Fruit fly (Drosophila melanogaster): ENCODE measurements around the gene TotM.

TotM gene

DNA sequence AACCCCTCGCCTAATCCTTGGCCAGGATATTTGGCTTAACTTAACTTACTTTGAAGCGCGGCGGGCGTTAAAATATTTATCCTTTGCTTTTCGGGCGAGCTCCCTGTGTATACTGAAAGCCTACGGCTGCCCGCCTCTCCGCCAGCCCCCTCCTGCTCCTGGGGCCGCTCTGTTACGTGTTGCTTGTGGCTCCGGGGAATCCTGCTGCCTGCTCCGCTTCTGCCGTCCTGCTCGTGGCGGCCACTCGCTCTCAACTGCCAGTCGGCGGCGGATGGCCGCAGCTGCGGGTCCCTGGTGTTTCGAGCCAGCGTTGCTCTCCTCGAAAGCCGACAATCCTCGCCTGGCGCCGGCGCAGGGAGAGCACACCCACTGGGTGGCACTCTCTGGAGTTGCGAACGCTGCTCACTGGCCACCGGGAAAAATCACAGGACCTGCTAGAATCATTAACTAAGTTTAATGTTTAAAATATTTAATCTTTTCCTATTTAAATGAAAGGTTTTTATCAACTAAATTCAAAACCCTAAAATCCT, 15.0 kb upstream of the TotM start, which contains the start of gene CG14024:
Gene CG14024 (minus strand): TSS at position 266 of the 530 bp plus-strand sequence.
- TF ChIP-seq CG14711 (tag; optimal IDR thresholded peaks at IDR 0.05) (no peak), bab1 (GFP tag; optimal IDR thresholded peaks at IDR 0.05) (no peak), Crg-1 (GFP tag; optimal IDR thresholded peaks at IDR 0.05) (no peak), ovo (GFP tag; optimal IDR thresholded peaks at IDR 0.05) (no peak), Mnt (GFP tag; optimal IDR thresholded peaks at IDR 0.05) (no peak)

DNA sequence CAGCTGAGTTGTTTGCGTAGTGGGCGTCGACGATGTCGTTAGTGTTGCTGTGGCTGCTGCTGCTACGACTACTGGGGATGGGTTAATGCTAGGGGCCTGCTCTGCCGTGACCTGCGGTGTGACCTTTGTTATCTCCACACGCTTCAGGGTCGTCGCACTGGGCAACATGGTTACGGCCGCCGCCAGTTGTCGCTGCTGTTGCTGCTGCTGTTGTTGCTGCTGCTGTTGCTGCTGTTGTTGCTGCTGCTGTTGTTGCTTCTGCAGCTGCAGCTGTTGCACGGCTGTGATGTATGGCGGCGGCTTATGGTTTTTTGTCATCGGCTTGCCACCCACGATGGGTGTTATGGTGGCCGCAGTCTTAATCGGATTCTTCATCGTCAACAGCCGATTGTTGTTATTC, 9.6 kb upstream of the TotM start:
- TF ChIP-seq CG1620 (GFP tag; optimal IDR thresholded peaks at IDR 0.05): no peak
- no peak for TF ChIP-seq CG11617 (GFP tag; optimal IDR thresholded peaks at IDR 0.05)
- no peak for TF ChIP-seq cnc (optimal IDR thresholded peaks at IDR 0.05)
- TF ChIP-seq Clk (GFP tag; optimal IDR thresholded peaks at IDR 0.05): no peak
- TF ChIP-seq bab1 (GFP tag; optimal IDR thresholded peaks at IDR 0.05): no peak
- TF ChIP-seq CG12768 (GFP tag; optimal IDR thresholded peaks at IDR 0.05): no peak
- no peak for TF ChIP-seq cic (GFP tag; optimal IDR thresholded peaks at IDR 0.05)
- TF ChIP-seq Mnt (GFP tag; optimal IDR thresholded peaks at IDR 0.05): no peak
- no peak for TF ChIP-seq CG5204 (GFP tag; optimal IDR thresholded peaks at IDR 0.05)
- no peak for TF ChIP-seq Hr96 (GFP tag; optimal IDR thresholded peaks at IDR 0.05)
- no peak for TF ChIP-seq CG7101 (tag; optimal IDR thresholded peaks at IDR 0.05)
- no peak for TF ChIP-seq kay (GFP tag; ENCODE audit: borderline replicate concordance)
- TF ChIP-seq tj (GFP tag; optimal IDR thresholded peaks at IDR 0.05): no peak
- no peak for TF ChIP-seq toe (GFP tag; optimal IDR thresholded peaks at IDR 0.05)
- TF ChIP-seq CG14711 (tag; optimal IDR thresholded peaks at IDR 0.05): no peak
- no peak for TF ChIP-seq pad (GFP tag; optimal IDR thresholded peaks at IDR 0.05)
- no peak for TF ChIP-seq CG33017 (tag; optimal IDR thresholded peaks at IDR 0.05)
- no peak for TF ChIP-seq CG7045 (GFP tag; optimal IDR thresholded peaks at IDR 0.05)
- TF ChIP-seq ovo (GFP tag; optimal IDR thresholded peaks at IDR 0.05): no peak
- TF ChIP-seq Crg-1 (GFP tag; optimal IDR thresholded peaks at IDR 0.05): no peak

DNA sequence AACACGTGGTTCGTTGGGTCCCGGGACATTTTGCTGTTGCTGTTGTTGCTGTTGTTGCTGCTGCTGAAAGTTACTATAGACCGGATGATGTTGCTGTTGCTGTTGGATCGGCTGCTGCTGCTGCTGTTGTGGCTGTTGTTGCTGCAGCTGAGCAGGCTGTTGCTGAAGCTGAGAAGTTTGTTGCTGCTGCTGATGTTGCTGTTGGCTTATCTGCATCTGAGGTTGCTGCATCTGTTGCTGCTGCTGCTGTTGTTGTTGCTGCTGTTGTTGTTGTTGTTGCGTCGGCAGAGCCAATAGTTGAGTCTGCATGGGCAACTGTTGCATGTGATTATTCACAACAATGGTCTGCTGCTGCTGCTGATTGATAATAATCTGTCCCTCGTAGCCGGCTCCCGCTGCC, 8.6 kb upstream of the TotM start:
- TF ChIP-seq Hr96 (GFP tag; optimal IDR thresholded peaks at IDR 0.05) (no peak), CG12768 (GFP tag; optimal IDR thresholded peaks at IDR 0.05) (no peak), CG7101 (tag; optimal IDR thresholded peaks at IDR 0.05) (no peak), kay (GFP tag; ENCODE audit: borderline replicate concordance) (no peak), CG5204 (GFP tag; optimal IDR thresholded peaks at IDR 0.05) (no peak), pad (GFP tag; optimal IDR thresholded peaks at IDR 0.05) (no peak), cnc (optimal IDR thresholded peaks at IDR 0.05) (no peak), CG7045 (GFP tag; optimal IDR thresholded peaks at IDR 0.05) (no peak)

DNA sequence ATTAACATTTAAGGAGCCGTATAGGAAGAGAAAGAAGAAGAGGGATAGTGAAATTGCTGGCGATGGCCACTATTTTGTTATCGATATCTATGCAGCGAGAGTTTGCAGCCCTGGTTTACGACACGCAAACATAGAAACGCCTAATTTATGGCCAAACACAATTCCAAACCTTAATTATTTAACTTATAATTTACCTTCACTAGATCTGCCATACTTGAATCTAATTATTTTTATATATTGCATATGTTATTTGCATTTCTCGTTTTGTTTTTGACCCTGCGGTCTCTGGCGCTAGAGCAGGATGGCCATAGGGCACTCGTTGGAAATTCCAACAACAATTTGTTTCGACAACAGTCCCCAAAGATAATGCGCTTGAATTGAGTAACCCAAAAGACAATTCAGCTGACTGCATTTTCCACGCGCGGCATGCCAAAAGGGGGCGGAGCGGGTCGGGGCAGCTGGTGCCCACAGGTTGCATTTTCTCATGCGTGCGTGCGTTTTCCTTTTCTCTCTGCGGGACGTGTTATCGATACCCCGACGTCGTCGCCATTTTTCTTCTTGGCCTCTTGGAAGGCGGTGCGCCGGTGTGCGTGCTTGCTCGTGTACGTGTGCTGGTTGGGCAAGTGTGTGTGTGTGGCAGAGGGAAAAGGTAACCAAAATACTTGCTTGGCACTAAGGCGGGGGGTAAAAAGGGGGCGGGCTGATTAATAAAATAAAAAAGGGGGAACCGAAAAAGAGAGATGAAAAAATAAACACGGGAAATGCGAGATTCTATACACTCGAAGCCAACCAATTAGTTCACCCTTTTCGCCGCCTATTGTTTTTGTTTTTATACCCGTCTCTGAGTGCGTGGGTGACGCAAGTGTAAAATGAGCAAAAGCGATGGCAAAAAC, 4.5 kb upstream of the TotM start:
- TF ChIP-seq Clk (GFP tag; optimal IDR thresholded peaks at IDR 0.05) (peak; percentile 8), cic (GFP tag; optimal IDR thresholded peaks at IDR 0.05) (peak; percentile 56), CG7045 (GFP tag; optimal IDR thresholded peaks at IDR 0.05) (peak; percentile 2), ovo (GFP tag; optimal IDR thresholded peaks at IDR 0.05) (peak; percentile 31), CG12768 (GFP tag; optimal IDR thresholded peaks at IDR 0.05) (peak; percentile 49), Mnt (GFP tag; optimal IDR thresholded peaks at IDR 0.05) (peak; percentile 78), CG33017 (tag; optimal IDR thresholded peaks at IDR 0.05) (peak; percentile 51), Crg-1 (GFP tag; optimal IDR thresholded peaks at IDR 0.05) (peak; percentile 60), CG14711 (tag; optimal IDR thresholded peaks at IDR 0.05) (peak; percentile 30), bab1 (GFP tag; optimal IDR thresholded peaks at IDR 0.05) (peak; percentile 42), pad (GFP tag; optimal IDR thresholded peaks at IDR 0.05) (peak; percentile 65), cnc (optimal IDR thresholded peaks at IDR 0.05) (no peak), Hr96 (GFP tag; optimal IDR thresholded peaks at IDR 0.05) (no peak), kay (GFP tag; ENCODE audit: borderline replicate concordance) (no peak), CG5204 (GFP tag; optimal IDR thresholded peaks at IDR 0.05) (no peak), CG1620 (GFP tag; optimal IDR thresholded peaks at IDR 0.05) (peak; percentile 52), CG7101 (tag; optimal IDR thresholded peaks at IDR 0.05) (peak; percentile 26), CG11617 (GFP tag; optimal IDR thresholded peaks at IDR 0.05) (peak; percentile 21), tj (GFP tag; optimal IDR thresholded peaks at IDR 0.05) (peak; percentile 50), toe (GFP tag; optimal IDR thresholded peaks at IDR 0.05) (no peak)

DNA sequence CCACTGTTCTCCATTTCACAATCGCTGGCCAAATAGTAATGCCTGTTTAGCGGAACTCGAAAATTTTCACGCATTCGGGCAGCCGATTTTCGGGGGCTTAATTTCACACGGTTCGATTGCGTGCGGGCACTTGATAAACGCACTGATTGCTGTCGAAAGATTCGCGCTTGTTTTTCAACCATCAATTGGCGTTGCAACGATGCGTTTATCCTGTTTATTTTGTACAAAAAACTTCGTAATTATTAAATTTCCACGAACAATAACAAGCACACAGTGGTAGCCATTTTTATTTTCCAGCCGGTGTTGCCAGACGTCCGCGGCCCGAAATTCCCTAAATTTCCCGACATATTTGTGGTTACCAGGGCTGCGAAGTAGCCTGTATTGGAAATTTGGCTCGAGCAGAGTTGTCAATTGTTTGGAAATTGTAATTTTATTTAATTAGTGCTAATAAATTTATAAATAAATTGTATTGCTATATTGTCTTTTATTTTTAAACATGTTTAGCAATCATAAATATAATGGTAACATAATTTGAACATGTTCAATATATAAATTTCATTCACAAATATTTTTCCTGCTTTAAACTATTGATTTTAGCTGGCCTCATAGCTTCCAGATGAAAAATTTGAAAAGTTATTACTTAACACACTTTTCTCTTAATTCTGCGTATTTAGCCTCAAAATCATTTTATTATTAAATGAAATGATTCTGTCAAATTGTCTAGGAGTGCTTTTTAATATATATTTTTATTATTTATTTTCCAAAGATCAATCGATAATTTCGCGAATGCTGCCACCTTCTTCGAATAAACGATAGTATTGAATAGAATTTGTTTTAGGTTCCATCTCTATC, 3.0 kb upstream of the TotM start, which contains the start of the genes Ncoa6 and cype:
Gene Ncoa6 (minus strand): TSS at position 270 of the 852 bp plus-strand sequence.
Gene cype (plus strand): TSS at position 814 of the 852 bp plus-strand sequence.
- no peak for TF ChIP-seq CG5204 (GFP tag; optimal IDR thresholded peaks at IDR 0.05)
- TF ChIP-seq Clk (GFP tag; optimal IDR thresholded peaks at IDR 0.05): no peak
- TF ChIP-seq bab1 (GFP tag; optimal IDR thresholded peaks at IDR 0.05): peak; percentile 4
- TF ChIP-seq kay (GFP tag; ENCODE audit: borderline replicate concordance): no peak
- peak; percentile 33 for TF ChIP-seq Hr96 (GFP tag; optimal IDR thresholded peaks at IDR 0.05)
- peak; percentile 25 for TF ChIP-seq pad (GFP tag; optimal IDR thresholded peaks at IDR 0.05)
- TF ChIP-seq CG33017 (tag; optimal IDR thresholded peaks at IDR 0.05): peak; percentile 56
- TF ChIP-seq CG14711 (tag; optimal IDR thresholded peaks at IDR 0.05): peak; percentile 91
- peak; percentile 37 for TF ChIP-seq tj (GFP tag; optimal IDR thresholded peaks at IDR 0.05)
- TF ChIP-seq CG1620 (GFP tag; optimal IDR thresholded peaks at IDR 0.05): peak; percentile 40
- TF ChIP-seq CG7101 (tag; optimal IDR thresholded peaks at IDR 0.05): peak; percentile 80
- TF ChIP-seq CG11617 (GFP tag; optimal IDR thresholded peaks at IDR 0.05): peak; percentile 74
- peak; percentile 76 for TF ChIP-seq toe (GFP tag; optimal IDR thresholded peaks at IDR 0.05)
- TF ChIP-seq ovo (GFP tag; optimal IDR thresholded peaks at IDR 0.05): peak; percentile 63
- TF ChIP-seq Mnt (GFP tag; optimal IDR thresholded peaks at IDR 0.05): peak; percentile 29
- TF ChIP-seq CG12768 (GFP tag; optimal IDR thresholded peaks at IDR 0.05): peak; percentile 1
- peak; percentile 56 for TF ChIP-seq CG7045 (GFP tag; optimal IDR thresholded peaks at IDR 0.05)
- TF ChIP-seq Crg-1 (GFP tag; optimal IDR thresholded peaks at IDR 0.05): no peak
- TF ChIP-seq cic (GFP tag; optimal IDR thresholded peaks at IDR 0.05): peak; percentile 14
- no peak for TF ChIP-seq cnc (optimal IDR thresholded peaks at IDR 0.05)
